Worm (Caenorhabditis elegans): Measurements from ENCODE around the gene F13E6.2.

F13E6.2 gene

DNA sequence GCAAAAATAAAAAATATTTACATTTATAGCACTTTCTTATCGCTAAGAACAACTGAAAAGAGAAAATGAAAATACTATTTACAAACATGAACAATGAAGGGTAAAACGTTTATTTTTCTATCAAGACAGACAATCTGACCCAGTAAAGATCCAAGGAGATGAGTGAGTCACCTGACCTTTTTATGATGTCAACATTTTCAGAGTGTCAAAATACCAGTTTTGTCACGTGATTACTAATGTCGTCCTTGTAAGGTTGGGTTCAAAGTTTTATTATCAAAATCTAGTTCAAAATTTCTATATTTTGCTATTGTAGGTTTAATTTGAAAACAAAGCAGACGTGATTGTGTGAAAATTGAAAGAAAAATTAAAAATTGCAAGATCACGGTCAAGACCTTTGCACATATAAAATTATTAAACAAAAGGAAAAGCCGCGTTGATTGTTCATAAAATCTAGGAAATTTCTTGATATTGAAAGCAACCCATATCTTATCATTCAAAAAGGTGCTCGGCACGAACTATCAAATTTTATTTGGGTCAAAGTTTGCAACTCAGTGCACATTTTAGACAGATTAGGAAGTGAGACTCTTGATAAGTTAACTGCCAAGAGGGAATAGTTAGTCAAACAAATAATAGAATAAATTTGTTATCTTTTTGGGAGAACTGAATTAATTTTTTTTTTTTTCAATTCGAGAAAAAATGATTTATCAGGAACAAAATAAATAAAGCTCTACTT lies 43.9 kb downstream of the F13E6.2 start:
- peak; percentile 93 for TF ChIP-seq nhr-85 (tag)
- TF ChIP-seq lin-14 (GFP tag; optimal IDR thresholded peaks at IDR 0.05) = peak; percentile 26
- peak; percentile 2 for TF ChIP-seq blmp-1 (tag; optimal IDR thresholded peaks at IDR 0.05)
- peak; percentile 25 for TF ChIP-seq nhr-90 (tag; optimal IDR thresholded peaks at IDR 0.05; ENCODE audit: poor library complexity)
- peak; percentile 39 for TF ChIP-seq nhr-71 (tag; optimal IDR thresholded peaks at IDR 0.05)
- peak in 2 of 6 experiments; percentile 50 to 55 for TF ChIP-seq elt-3 (tag; optimal IDR thresholded peaks at IDR 0.05)
- TF ChIP-seq nhr-28 (tag; optimal IDR thresholded peaks at IDR 0.05) = no peak
- TF ChIP-seq mdl-1 (tag; optimal IDR thresholded peaks at IDR 0.05) = peak in 1 of 2 experiments; percentile 8
- peak; percentile 70 for TF ChIP-seq nhr-20 (tag; optimal IDR thresholded peaks at IDR 0.05)
- no peak for TF ChIP-seq mep-1 (tag; optimal IDR thresholded peaks at IDR 0.05)
- peak in 1 of 2 experiments; percentile 25 for TF ChIP-seq lin-35 (GFP tag; optimal IDR thresholded peaks at IDR 0.05)
- TF ChIP-seq isw-1 (GFP tag; IDR thresholded peaks at IDR 0.05) = no peak
- TF ChIP-seq lin-15B (tag; optimal IDR thresholded peaks at IDR 0.05) = no peak
- peak; percentile 21 for TF ChIP-seq snu-23 (GFP tag; optimal IDR thresholded peaks at IDR 0.05)
- peak; percentile 37 for TF ChIP-seq tlp-1 (tag; optimal IDR thresholded peaks at IDR 0.05)
- TF ChIP-seq ztf-4 (tag; optimal IDR thresholded peaks at IDR 0.05) = no peak
- peak; percentile 89 for TF ChIP-seq elt-2 (tag; optimal IDR thresholded peaks at IDR 0.05)

DNA sequence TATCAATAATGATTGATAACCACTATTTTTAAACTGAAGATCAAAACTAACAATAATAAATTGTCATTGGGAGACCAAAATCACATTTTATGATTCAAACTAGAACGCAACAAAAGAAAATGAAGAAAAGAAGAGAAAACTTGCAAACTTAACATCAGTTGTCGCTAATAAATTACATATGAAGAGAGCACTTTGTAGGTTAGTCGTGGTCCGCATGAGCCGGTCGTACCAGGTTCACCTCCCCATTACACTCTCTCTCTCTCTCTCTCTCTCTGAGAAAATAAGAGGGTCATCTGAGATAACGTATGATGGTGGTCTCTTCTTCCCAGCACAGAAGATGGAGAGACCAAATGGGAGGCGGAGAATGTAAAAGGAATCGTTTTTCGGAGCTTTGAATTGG lies 45.0 kb downstream of the F13E6.2 start:
- TF ChIP-seq pag-3 (tag; optimal IDR thresholded peaks at IDR 0.05; ENCODE audit: borderline replicate concordance, insufficient read depth) (no peak), rnt-1 (tag; optimal IDR thresholded peaks at IDR 0.05) (peak; percentile 72), unc-62 (GFP tag; optimal IDR thresholded peaks at IDR 0.05) (no peak), nhr-28 (tag; optimal IDR thresholded peaks at IDR 0.05) (no peak), ztf-11 (tag; optimal IDR thresholded peaks at IDR 0.05) (no peak), ceh-8 (GFP tag; optimal IDR thresholded peaks at IDR 0.05) (no peak), unc-130 (tag; optimal IDR thresholded peaks at IDR 0.05) (peak; percentile 16), hlh-17 (GFP tag; optimal IDR thresholded peaks at IDR 0.05; ENCODE audit: borderline replicate concordance) (no peak), swsn-7 (tag; optimal IDR thresholded peaks at IDR 0.05) (no peak), pqm-1 (tag; optimal IDR thresholded peaks at IDR 0.05) (no peak), nhr-12 (tag; optimal IDR thresholded peaks at IDR 0.05) (no peak), C04F5.9 (tag; optimal IDR thresholded peaks at IDR 0.05) (no peak), snpc-4 (tag; optimal IDR thresholded peaks at IDR 0.05) (no peak), sptf-1 (tag; optimal IDR thresholded peaks at IDR 0.05) (no peak), ama-1 (optimal IDR thresholded peaks at IDR 0.05) (no peak), fos-1 (tag; optimal IDR thresholded peaks at IDR 0.05) (no peak), mdl-1 (tag; optimal IDR thresholded peaks at IDR 0.05) (peak in 1 of 2 experiments; percentile 5), zag-1 (tag; optimal IDR thresholded peaks at IDR 0.05) (no peak), lin-14 (GFP tag; optimal IDR thresholded peaks at IDR 0.05) (peak; percentile 61), hpl-2 (GFP tag; optimal IDR thresholded peaks at IDR 0.05) (no peak), aly-2 (tag; optimal IDR thresholded peaks at IDR 0.05) (no peak), ceh-63 (GFP tag; optimal IDR thresholded peaks at IDR 0.05) (no peak), elt-3 (tag; optimal IDR thresholded peaks at IDR 0.05) (no peak), nhr-20 (tag; optimal IDR thresholded peaks at IDR 0.05) (peak; percentile 41), C34B4.2 (tag; optimal IDR thresholded peaks at IDR 0.05) (no peak), unc-30 (tag; optimal IDR thresholded peaks at IDR 0.05) (no peak), nhr-11 (tag; optimal IDR thresholded peaks at IDR 0.05) (no peak), mab-9 (GFP tag; IDR thresholded peaks at IDR 0.05) (no peak), efl-1 (optimal IDR thresholded peaks at IDR 0.05) (no peak), efl-1 (GFP tag; optimal IDR thresholded peaks at IDR 0.05 in 1 of 2) (no peak), dsc-1 (tag; optimal IDR thresholded peaks at IDR 0.05) (peak; percentile 42), lsy-2 (tag; optimal IDR thresholded peaks at IDR 0.05) (peak; percentile 3 to 28), nhr-237 (tag; optimal IDR thresholded peaks at IDR 0.05) (no peak), tbx-2 (tag; optimal IDR thresholded peaks at IDR 0.05) (no peak), blmp-1 (tag; optimal IDR thresholded peaks at IDR 0.05) (no peak), hlh-4 (tag; optimal IDR thresholded peaks at IDR 0.05) (no peak), efl-3 (GFP tag; optimal IDR thresholded peaks at IDR 0.05) (no peak), elt-2 (tag; optimal IDR thresholded peaks at IDR 0.05) (no peak), nhr-71 (tag; optimal IDR thresholded peaks at IDR 0.05) (peak; percentile 58), nhr-77 (tag; optimal IDR thresholded peaks at IDR 0.05) (no peak), vab-15 (tag; optimal IDR thresholded peaks at IDR 0.05) (no peak), ceh-90 (tag; optimal IDR thresholded peaks at IDR 0.05) (no peak)
